Worm (Caenorhabditis elegans): ENCODE measurements around the gene ttc-17.

The ttc-17 gene

DNA sequence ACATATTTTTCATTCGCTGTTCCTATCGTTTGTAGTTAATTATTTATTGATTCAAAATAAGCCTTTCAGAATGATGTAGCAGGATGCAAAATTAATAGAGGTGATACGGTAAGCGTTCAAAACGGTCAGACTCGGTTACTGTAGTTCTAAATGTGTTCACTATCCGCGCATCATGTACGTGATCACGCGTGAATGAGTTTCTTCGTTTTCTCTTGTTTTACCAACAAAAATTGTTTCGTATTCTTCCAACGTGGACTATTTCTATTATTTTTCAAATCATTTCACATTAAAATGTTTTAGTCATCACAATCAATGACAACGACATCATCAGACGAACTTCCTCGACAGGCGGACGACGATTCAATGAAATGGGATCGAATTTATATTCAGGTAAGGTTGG lies 9.3 kb upstream of the ttc-17 start, which contains the start of gene gck-1:
TSS of gene gck-1 (plus strand) at position 301 of the 400 bp plus-strand sequence.
- TF ChIP-seq ref-1 (GFP tag; conservative IDR thresholded peaks at IDR 0.05) (no peak), klf-2 (GFP tag; conservative IDR thresholded peaks at IDR 0.05) (no peak), flt-1 (GFP tag; IDR thresholded peaks at IDR 0.05) (no peak), ztf-23 (GFP tag; IDR thresholded peaks at IDR 0.05) (no peak), med-1 (GFP tag; optimal IDR thresholded peaks at IDR 0.05; ENCODE audit: insufficient read depth) (no peak), tab-1 (GFP tag; IDR thresholded peaks at IDR 0.05) (no peak), ztf-29 (GFP tag; IDR thresholded peaks at IDR 0.05) (no peak), T22C8.4 (GFP tag; IDR thresholded peaks at IDR 0.05) (no peak), cog-1 (tag; optimal IDR thresholded peaks at IDR 0.05) (no peak)

DNA sequence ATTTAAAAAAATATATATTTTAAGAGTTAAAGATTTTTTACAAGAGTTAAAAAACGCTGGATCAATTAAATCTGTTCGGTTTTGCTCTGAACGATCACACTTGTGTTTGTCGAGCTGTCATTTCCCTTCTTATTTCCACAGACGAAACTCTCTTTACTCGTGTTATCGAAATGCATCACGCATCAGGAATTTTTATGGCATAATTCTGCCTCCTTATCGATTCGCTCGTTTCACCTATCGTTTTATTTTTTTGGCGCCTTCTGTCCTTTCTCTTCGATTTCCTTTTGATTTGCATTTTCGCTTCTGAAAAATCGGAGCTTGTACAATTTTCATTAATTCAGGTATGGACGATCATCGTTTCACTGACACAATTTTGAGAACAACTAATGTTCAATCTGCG lies 8.5 kb upstream of the ttc-17 start:
- TF ChIP-seq ztf-23 (GFP tag; IDR thresholded peaks at IDR 0.05), result no peak
- TF ChIP-seq tab-1 (GFP tag; IDR thresholded peaks at IDR 0.05), result no peak
- no peak for TF ChIP-seq T22C8.4 (GFP tag; IDR thresholded peaks at IDR 0.05)
- no peak for TF ChIP-seq klf-2 (GFP tag; conservative IDR thresholded peaks at IDR 0.05)
- no peak for TF ChIP-seq cog-1 (tag; optimal IDR thresholded peaks at IDR 0.05)

DNA sequence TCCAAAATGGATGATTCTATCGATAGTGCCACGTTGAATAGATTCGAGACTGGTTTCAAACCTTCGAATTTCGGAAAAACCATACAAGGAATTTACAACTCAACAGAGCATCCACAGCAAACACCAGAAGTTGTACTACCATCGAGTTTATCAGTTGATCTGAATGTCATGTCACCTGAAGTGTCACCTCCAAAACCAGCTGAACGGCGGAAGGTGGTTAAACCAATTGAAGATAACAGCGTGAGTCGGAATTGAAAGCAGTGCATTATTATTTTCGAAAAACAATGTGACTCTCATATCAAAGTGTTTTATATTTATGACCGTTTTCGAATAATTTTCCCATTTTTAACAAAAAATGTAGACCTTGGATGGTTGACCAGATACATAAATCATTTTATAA lies 7.8 kb upstream of the ttc-17 start:
- TF ChIP-seq tab-1 (GFP tag; IDR thresholded peaks at IDR 0.05), result no peak
- no peak for TF ChIP-seq med-1 (GFP tag; optimal IDR thresholded peaks at IDR 0.05; ENCODE audit: insufficient read depth)
- TF ChIP-seq T22C8.4 (GFP tag; IDR thresholded peaks at IDR 0.05), result no peak
- TF ChIP-seq ztf-29 (GFP tag; IDR thresholded peaks at IDR 0.05), result no peak
- TF ChIP-seq cog-1 (tag; optimal IDR thresholded peaks at IDR 0.05), result no peak
- TF ChIP-seq klf-2 (GFP tag; conservative IDR thresholded peaks at IDR 0.05), result no peak

DNA sequence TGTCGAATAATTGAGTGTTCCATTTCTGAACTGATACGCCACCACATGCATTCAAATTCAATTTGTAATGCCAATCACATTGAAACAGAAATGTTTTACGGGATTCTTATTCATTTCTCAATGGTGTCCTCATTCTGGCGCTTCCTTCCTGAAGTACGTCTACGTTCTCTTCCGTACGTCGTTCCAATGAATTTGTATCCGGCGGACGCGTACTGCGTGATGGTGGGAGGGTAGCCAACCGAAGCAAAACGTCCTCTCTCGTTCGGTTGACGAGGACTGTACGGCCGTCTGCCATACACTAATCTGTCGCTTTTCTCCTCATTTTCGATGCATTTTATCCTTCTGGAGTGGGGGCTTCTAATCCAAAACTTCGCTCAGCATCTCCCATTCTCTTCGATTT lies 7.0 kb upstream of the ttc-17 start:
- TF ChIP-seq klf-2 (GFP tag; conservative IDR thresholded peaks at IDR 0.05) (no peak), med-1 (GFP tag; optimal IDR thresholded peaks at IDR 0.05; ENCODE audit: insufficient read depth) (no peak), flt-1 (GFP tag; IDR thresholded peaks at IDR 0.05) (no peak), cog-1 (tag; optimal IDR thresholded peaks at IDR 0.05) (no peak), ref-1 (GFP tag; conservative IDR thresholded peaks at IDR 0.05) (no peak), ztf-23 (GFP tag; IDR thresholded peaks at IDR 0.05) (no peak), tab-1 (GFP tag; IDR thresholded peaks at IDR 0.05) (no peak), ztf-29 (GFP tag; IDR thresholded peaks at IDR 0.05) (no peak), T22C8.4 (GFP tag; IDR thresholded peaks at IDR 0.05) (no peak)

DNA sequence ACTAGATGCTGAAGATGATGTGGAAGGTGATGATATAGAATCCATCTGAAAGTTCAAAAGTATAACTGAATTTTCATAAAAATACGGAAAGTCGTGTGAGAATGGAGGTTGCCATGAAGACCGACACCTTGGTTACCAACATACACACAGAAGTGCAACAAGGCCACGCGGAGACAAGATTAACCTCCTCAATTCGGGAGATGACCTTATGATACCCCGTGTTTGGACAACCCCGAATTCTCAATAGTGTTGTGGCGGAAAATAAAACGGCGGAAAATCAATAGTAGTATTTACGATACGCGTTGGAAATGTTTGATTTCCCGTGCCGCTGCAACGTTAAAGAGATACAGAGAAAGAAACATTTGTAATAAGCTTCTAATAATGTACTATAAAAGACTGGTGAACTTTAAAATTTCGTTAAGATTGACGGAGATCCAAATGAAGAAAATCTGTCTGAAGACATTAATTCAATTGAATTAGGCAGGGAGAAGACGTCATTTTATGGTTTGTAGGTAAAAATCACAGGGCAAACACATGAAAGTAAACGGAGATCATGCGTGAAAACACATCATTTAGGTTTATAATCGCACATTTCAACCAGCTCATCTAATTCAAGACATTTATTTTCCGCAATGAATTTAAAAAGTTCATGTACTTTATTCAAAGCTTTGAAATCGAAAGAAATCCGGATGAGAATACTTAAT lies 7.4 kb downstream of the ttc-17 start, which contains the start of gene nhr-44:
TSS of gene nhr-44 (minus strand) at position 51 of the 704 bp plus-strand sequence.
- TF ChIP-seq klf-2 (GFP tag; conservative IDR thresholded peaks at IDR 0.05), result no peak
- no peak for TF ChIP-seq flt-1 (GFP tag; IDR thresholded peaks at IDR 0.05)
- TF ChIP-seq ztf-23 (GFP tag; IDR thresholded peaks at IDR 0.05), result no peak
- no peak for TF ChIP-seq ref-1 (GFP tag; conservative IDR thresholded peaks at IDR 0.05)
- no peak for TF ChIP-seq T22C8.4 (GFP tag; IDR thresholded peaks at IDR 0.05)
- TF ChIP-seq med-1 (GFP tag; optimal IDR thresholded peaks at IDR 0.05; ENCODE audit: insufficient read depth), result no peak
- TF ChIP-seq cog-1 (tag; optimal IDR thresholded peaks at IDR 0.05), result no peak
- TF ChIP-seq tab-1 (GFP tag; IDR thresholded peaks at IDR 0.05), result no peak
- TF ChIP-seq ztf-29 (GFP tag; IDR thresholded peaks at IDR 0.05), result no peak

DNA sequence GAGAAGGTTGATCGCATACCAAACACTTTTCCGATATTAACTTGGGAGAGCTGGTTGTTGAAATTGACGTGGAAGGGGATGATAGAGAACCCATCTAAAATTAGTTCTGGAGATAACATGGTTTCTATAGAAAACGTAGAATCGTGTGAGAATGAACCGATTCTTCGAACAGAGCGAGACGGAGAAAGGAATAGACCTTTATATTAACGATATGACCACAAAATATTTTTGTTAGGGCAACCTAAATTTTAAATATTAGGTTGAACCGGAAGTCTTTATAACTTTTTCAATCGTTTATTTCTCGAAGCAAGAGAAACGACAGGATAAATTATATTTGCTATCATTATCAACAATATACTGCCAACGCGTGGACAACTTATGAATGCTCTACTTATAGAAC lies 9.2 kb downstream of the ttc-17 start, which contains the start of gene nhr-219:
TSS of gene nhr-219 (minus strand) at position 101 of the 400 bp plus-strand sequence.
- TF ChIP-seq med-1 (GFP tag; optimal IDR thresholded peaks at IDR 0.05; ENCODE audit: insufficient read depth) (no peak), T22C8.4 (GFP tag; IDR thresholded peaks at IDR 0.05) (no peak), cog-1 (tag; optimal IDR thresholded peaks at IDR 0.05) (no peak), tab-1 (GFP tag; IDR thresholded peaks at IDR 0.05) (no peak)

DNA sequence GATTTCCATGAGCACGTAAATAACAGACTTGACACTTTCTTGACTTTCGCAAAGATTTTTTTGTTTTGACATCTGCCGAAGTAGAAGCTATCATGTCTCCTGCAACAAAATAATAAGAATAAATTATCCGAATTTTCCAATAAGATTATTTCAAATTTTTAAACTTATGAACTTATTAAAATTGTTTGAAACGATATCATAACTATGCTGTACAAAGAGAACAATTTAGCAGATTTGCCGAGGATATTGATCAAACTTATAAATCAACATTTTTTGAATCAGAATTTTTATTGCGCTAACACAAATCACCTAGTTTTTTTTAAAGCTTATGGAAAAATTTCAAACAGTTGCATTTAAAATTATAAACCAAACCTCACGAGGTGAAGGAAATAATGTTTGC lies 15.4 kb downstream of the ttc-17 start, which contains the start of gene nhr-195:
TSS of gene nhr-195 (minus strand) at position 101 of the 400 bp plus-strand sequence.
- TF ChIP-seq flt-1 (GFP tag; IDR thresholded peaks at IDR 0.05) (no peak), T22C8.4 (GFP tag; IDR thresholded peaks at IDR 0.05) (no peak), tab-1 (GFP tag; IDR thresholded peaks at IDR 0.05) (no peak), ref-1 (GFP tag; conservative IDR thresholded peaks at IDR 0.05) (no peak), klf-2 (GFP tag; conservative IDR thresholded peaks at IDR 0.05) (no peak), med-1 (GFP tag; optimal IDR thresholded peaks at IDR 0.05; ENCODE audit: insufficient read depth) (no peak), ztf-29 (GFP tag; IDR thresholded peaks at IDR 0.05) (no peak), ztf-23 (GFP tag; IDR thresholded peaks at IDR 0.05) (no peak)

DNA sequence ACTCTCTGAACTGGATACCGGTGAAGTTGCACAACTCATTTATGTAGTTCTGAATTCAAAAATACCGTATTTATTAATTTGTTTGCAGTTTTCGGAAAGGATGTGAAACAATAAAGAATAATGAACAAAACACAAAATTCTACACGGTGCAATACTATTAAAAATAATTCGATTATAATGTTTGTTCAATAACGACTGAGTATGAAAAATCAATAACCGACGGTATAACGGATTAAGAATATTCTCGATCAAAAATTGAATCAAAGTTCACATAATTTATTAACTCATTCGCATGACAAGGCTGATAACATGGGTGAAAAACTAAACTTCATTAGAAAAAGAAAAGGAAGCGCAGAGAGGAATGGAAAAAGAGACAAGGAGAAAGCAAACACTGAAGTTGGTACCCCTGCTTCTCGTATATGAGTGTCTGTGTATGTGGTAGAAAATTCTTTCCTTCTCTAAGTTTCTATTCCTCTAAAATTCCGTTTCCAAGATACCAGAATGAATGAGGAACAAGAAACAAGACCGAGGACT lies 18.1 kb downstream of the ttc-17 start, which contains the start of gene nhr-143:
TSS of gene nhr-143 (minus strand) at position 51 of the 534 bp plus-strand sequence.
- TF ChIP-seq tab-1 (GFP tag; IDR thresholded peaks at IDR 0.05), result no peak

DNA sequence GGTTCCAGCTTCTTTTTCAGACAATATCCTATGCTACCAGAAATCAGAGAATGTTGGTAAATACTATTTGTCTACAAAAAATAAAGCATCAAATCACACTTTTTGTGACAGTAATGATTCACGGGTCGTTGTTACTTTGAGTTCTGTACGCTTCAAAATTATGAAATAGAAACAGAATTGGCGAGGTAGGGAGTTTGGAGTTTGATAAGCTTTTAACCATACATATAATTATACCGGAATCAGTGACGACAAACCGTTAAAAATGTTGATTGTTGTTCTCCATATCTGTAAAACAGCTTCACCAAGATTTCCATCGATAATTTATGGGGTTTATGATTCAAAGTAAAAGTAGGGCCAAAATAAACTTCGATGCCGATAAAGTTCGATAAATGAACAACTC lies 21.1 kb downstream of the ttc-17 start:
- no peak for TF ChIP-seq ztf-29 (GFP tag; IDR thresholded peaks at IDR 0.05)
- no peak for TF ChIP-seq flt-1 (GFP tag; IDR thresholded peaks at IDR 0.05)
- TF ChIP-seq ref-1 (GFP tag; conservative IDR thresholded peaks at IDR 0.05), result no peak
- TF ChIP-seq tab-1 (GFP tag; IDR thresholded peaks at IDR 0.05), result no peak
- TF ChIP-seq cog-1 (tag; optimal IDR thresholded peaks at IDR 0.05), result no peak
- TF ChIP-seq T22C8.4 (GFP tag; IDR thresholded peaks at IDR 0.05), result no peak
- no peak for TF ChIP-seq med-1 (GFP tag; optimal IDR thresholded peaks at IDR 0.05; ENCODE audit: insufficient read depth)
- TF ChIP-seq ztf-23 (GFP tag; IDR thresholded peaks at IDR 0.05), result no peak
- no peak for TF ChIP-seq klf-2 (GFP tag; conservative IDR thresholded peaks at IDR 0.05)

DNA sequence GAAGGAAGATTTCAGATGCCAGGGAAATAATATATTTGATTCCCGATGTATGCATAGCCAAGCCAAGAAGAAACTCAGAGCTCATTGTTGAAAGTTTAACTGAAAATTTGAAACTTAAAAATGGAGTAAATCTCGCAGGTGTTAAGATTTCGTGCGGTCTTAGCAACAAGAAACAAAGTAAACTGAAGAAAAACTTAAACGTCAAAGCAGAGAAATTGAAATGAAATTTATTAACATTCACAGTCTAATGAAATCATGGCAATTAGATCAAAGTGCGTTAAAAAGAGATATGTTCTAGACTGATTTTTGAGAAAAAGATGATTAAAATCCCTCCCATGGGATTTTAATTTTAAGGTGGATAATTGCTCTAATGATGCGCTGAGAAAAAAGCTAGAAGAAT lies 24.0 kb downstream of the ttc-17 start, which contains the start of gene str-84:
TSS of gene str-84 (minus strand) at position 101 of the 400 bp plus-strand sequence.
- TF ChIP-seq flt-1 (GFP tag; IDR thresholded peaks at IDR 0.05) (no peak), med-1 (GFP tag; optimal IDR thresholded peaks at IDR 0.05; ENCODE audit: insufficient read depth) (no peak), klf-2 (GFP tag; conservative IDR thresholded peaks at IDR 0.05) (no peak), tab-1 (GFP tag; IDR thresholded peaks at IDR 0.05) (no peak), cog-1 (tag; optimal IDR thresholded peaks at IDR 0.05) (no peak), ref-1 (GFP tag; conservative IDR thresholded peaks at IDR 0.05) (no peak), T22C8.4 (GFP tag; IDR thresholded peaks at IDR 0.05) (no peak), ztf-29 (GFP tag; IDR thresholded peaks at IDR 0.05) (no peak), ztf-23 (GFP tag; IDR thresholded peaks at IDR 0.05) (no peak)

Data from whole organism, midembryonic.